Fruit fly (Drosophila melanogaster): ENCODE results near the gene Ir76a.

The Ir76a gene

DNA sequence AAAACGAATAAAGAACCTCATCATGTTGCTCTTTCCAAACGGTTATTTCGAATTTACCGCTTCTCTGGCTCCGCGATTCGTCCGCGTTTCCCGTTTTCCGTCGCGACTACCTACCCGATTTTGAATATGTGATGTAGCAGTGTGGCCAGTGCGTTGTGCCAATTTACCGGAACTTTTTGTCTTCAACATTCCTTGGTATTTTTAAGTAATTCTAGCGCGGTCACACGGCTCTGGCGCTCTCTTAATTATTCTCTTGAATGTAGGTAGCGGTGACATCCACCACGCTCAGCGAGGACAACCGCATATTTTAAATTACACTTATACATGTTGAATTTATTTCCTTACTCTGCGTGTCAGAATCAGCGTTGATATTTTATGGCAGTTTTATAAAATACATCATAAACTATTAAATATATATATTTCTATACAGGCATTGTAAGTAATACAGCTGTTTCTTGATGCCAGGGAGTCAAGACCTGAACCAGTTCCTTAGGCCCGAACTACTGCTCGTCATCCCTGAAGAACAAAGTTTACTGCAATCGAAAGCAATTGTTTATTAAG, 5.6 kb upstream of the Ir76a start, which contains the start of the genes CG42637, Gyc76C and SREBP (continued):
- TF ChIP-seq CG2120 (GFP tag; optimal IDR thresholded peaks at IDR 0.05), result no peak
- TF ChIP-seq CG4707 (GFP tag; optimal IDR thresholded peaks at IDR 0.05), result no peak
- TF ChIP-seq mirr (GFP tag; optimal IDR thresholded peaks at IDR 0.05), result peak; percentile 31
- no peak for TF ChIP-seq CG43689 (GFP tag; IDR thresholded peaks at IDR 0.05)
- peak; percentile 4 for TF ChIP-seq Sry-δ (GFP tag; optimal IDR thresholded peaks at IDR 0.05)
- TF ChIP-seq Vsx1 (GFP tag; optimal IDR thresholded peaks at IDR 0.05), result no peak
- no peak for TF ChIP-seq CG17912 (GFP tag; optimal IDR thresholded peaks at IDR 0.05)
- TF ChIP-seq zfh1 (GFP tag; IDR thresholded peaks at IDR 0.05), result 0 out of 3 replicates have a peak, but pooled peaks have one; percentile 36
- TF ChIP-seq eve (GFP tag; optimal IDR thresholded peaks at IDR 0.05), result no peak
- no peak for TF ChIP-seq cwo (GFP tag; optimal IDR thresholded peaks at IDR 0.05)
- peak; percentile 93 for TF ChIP-seq pzg (GFP tag; optimal IDR thresholded peaks at IDR 0.05)
- TF ChIP-seq Aef1 (GFP tag; IDR thresholded peaks at IDR 0.05), result no peak
- TF ChIP-seq CG18262 (tag; optimal IDR thresholded peaks at IDR 0.05), result no peak
- TF ChIP-seq ac (GFP tag; optimal IDR thresholded peaks at IDR 0.05), result no peak
- peak; percentile 47 for TF ChIP-seq Sin3A (optimal IDR thresholded peaks at IDR 0.05)
- no peak for TF ChIP-seq slbo (GFP tag; IDR thresholded peaks at IDR 0.05)
- TF ChIP-seq NfI (GFP tag; optimal IDR thresholded peaks at IDR 0.05), result no peak
- TF ChIP-seq CG2712 (tag; optimal IDR thresholded peaks at IDR 0.05), result peak; percentile 49
- TF ChIP-seq CG6272 (GFP tag; IDR thresholded peaks at IDR 0.05), result no peak
- no peak for TF ChIP-seq CG17328 (GFP tag; IDR thresholded peaks at IDR 0.05)
- peak; percentile 42 for TF ChIP-seq CG30020 (tag; optimal IDR thresholded peaks at IDR 0.05)
- TF ChIP-seq CG11723 (GFP tag; optimal IDR thresholded peaks at IDR 0.05), result no peak
- TF ChIP-seq Fer2 (tag; optimal IDR thresholded peaks at IDR 0.05), result no peak
- TF ChIP-seq B-H1 (GFP tag; IDR thresholded peaks at IDR 0.05), result no peak
- no peak for TF ChIP-seq CG10147 (GFP tag; optimal IDR thresholded peaks at IDR 0.05)
- TF ChIP-seq disco-r (GFP tag; optimal IDR thresholded peaks at IDR 0.05), result no peak
- TF ChIP-seq Ptx1 (GFP tag; IDR thresholded peaks at IDR 0.05), result no peak
- no peak for TF ChIP-seq Nf-YA (GFP tag; IDR thresholded peaks at IDR 0.05)
- peak; percentile 11 for TF ChIP-seq CG3838 (GFP tag; optimal IDR thresholded peaks at IDR 0.05)
- peak; percentile 2 for TF ChIP-seq p53 (GFP tag; optimal IDR thresholded peaks at IDR 0.05)
- peak; percentile 42 for TF ChIP-seq HmgD (GFP tag; optimal IDR thresholded peaks at IDR 0.05)
- TF ChIP-seq CG6765 (GFP tag; optimal IDR thresholded peaks at IDR 0.05), result peak; percentile 1
- peak; percentile 5 for TF ChIP-seq Ets65A (GFP tag)
- peak; percentile 43; the same call in 2 of the 3 replicates for TF ChIP-seq row (GFP tag; IDR thresholded peaks at IDR 0.05)
- TF ChIP-seq usp (GFP tag; optimal IDR thresholded peaks at IDR 0.05), result no peak
- TF ChIP-seq Ssrp (tag; optimal IDR thresholded peaks at IDR 0.05), result no peak
- no peak for TF ChIP-seq Elba2 (GFP tag; optimal IDR thresholded peaks at IDR 0.05)
- TF ChIP-seq CG3163 (GFP tag; optimal IDR thresholded peaks at IDR 0.05), result peak; percentile 100
- no peak for TF ChIP-seq HHEX (GFP tag; optimal IDR thresholded peaks at IDR 0.05)
- TF ChIP-seq HLH54F (GFP tag; optimal IDR thresholded peaks at IDR 0.05), result no peak
- no peak for TF ChIP-seq pan (optimal IDR thresholded peaks at IDR 0.05)
- TF ChIP-seq pan (GFP tag; optimal IDR thresholded peaks at IDR 0.05 in 1 of 2, IDR thresholded peaks at IDR 0.05 in 1 of 2), result no peak
- peak; percentile 6 for TF ChIP-seq Side (GFP tag; optimal IDR thresholded peaks at IDR 0.05)
- peak; percentile 47; the same call in 1 of the 2 replicates for TF ChIP-seq Rfx (GFP tag; IDR thresholded peaks at IDR 0.05)
- no peak for TF ChIP-seq NK7.1 (GFP tag; optimal IDR thresholded peaks at IDR 0.05)
- TF ChIP-seq CG8388 (GFP tag; optimal IDR thresholded peaks at IDR 0.05), result no peak
- no peak for TF ChIP-seq peb (GFP tag; IDR thresholded peaks at IDR 0.05)
- TF ChIP-seq CG8359 (GFP tag; optimal IDR thresholded peaks at IDR 0.05; ENCODE audit: borderline replicate concordance), result peak; percentile 98
- no peak for TF ChIP-seq dpn (GFP tag; optimal IDR thresholded peaks at IDR 0.05)
- no peak for TF ChIP-seq CG17361 (GFP tag; IDR thresholded peaks at IDR 0.05)
- no peak for TF ChIP-seq onecut (GFP tag; IDR thresholded peaks at IDR 0.05)
- no peak for TF ChIP-seq lov (optimal IDR thresholded peaks at IDR 0.05)
- TF ChIP-seq lov (GFP tag; IDR thresholded peaks at IDR 0.05), result no peak
